Worm (Caenorhabditis elegans): ENCODE results near the gene prmt-4.

prmt-4 gene

ce11 chrIV:603543-603942 lies at the start of gene prmt-4:
prmt-4 (minus strand) TSS chrIV:603643.
- TF ChIP-seq tbx-11 (GFP tag; IDR thresholded peaks at IDR 0.05) (no peak), aly-1 (tag; optimal IDR thresholded peaks at IDR 0.05) (no peak), B0310.2 (tag; optimal IDR thresholded peaks at IDR 0.05) (no peak), hmbx-1 (tag; optimal IDR thresholded peaks at IDR 0.05) (no peak)

- TF ChIP-seq pes-1 (GFP tag; IDR thresholded peaks at IDR 0.05) (no peak), ama-1 (optimal IDR thresholded peaks at IDR 0.05) (no peak), aly-1 (tag; optimal IDR thresholded peaks at IDR 0.05) (no peak), scrt-1 (GFP tag; IDR thresholded peaks at IDR 0.05) (no peak), flt-1 (GFP tag; IDR thresholded peaks at IDR 0.05) (no peak), B0310.2 (tag; optimal IDR thresholded peaks at IDR 0.05) (no peak), sea-1 (GFP tag; conservative IDR thresholded peaks at IDR 0.05) (no peak)
Observed at ce11 chrIV:649365-649764, 45.9 kb upstream of the prmt-4 start, which contains the start of gene K11H12.9. K11H12.9 (plus strand) TSS chrIV:649665.

ce11 chrIV:648362-648761 lies 44.9 kb upstream of the prmt-4 start:
- TF ChIP-seq ama-1 (optimal IDR thresholded peaks at IDR 0.05): no peak
- TF ChIP-seq ceh-13 (GFP tag; optimal IDR thresholded peaks at IDR 0.05): no peak
- no peak for TF ChIP-seq hmg-4 (GFP tag; optimal IDR thresholded peaks at IDR 0.05)
- TF ChIP-seq aly-1 (tag; optimal IDR thresholded peaks at IDR 0.05): no peak
- TF ChIP-seq B0310.2 (tag; optimal IDR thresholded peaks at IDR 0.05): no peak
- no peak for TF ChIP-seq sea-1 (GFP tag; conservative IDR thresholded peaks at IDR 0.05)
- TF ChIP-seq tbx-37 (GFP tag; conservative IDR thresholded peaks at IDR 0.05): no peak
- TF ChIP-seq pes-1 (GFP tag; IDR thresholded peaks at IDR 0.05): no peak
- TF ChIP-seq tbx-11 (GFP tag; IDR thresholded peaks at IDR 0.05): no peak
- TF ChIP-seq scrt-1 (GFP tag; IDR thresholded peaks at IDR 0.05): no peak
- TF ChIP-seq tra-4 (tag; optimal IDR thresholded peaks at IDR 0.05): no peak
- no peak for TF ChIP-seq ets-7 (tag; optimal IDR thresholded peaks at IDR 0.05)

- no peak for TF ChIP-seq ceh-36 (tag; optimal IDR thresholded peaks at IDR 0.05)
- no peak for TF ChIP-seq B0310.2 (tag; optimal IDR thresholded peaks at IDR 0.05)
- no peak for TF ChIP-seq ceh-13 (GFP tag; optimal IDR thresholded peaks at IDR 0.05)
- TF ChIP-seq pes-1 (GFP tag; IDR thresholded peaks at IDR 0.05): no peak
- no peak for TF ChIP-seq hmg-4 (GFP tag; optimal IDR thresholded peaks at IDR 0.05)
- no peak for TF ChIP-seq aly-1 (tag; optimal IDR thresholded peaks at IDR 0.05)
- no peak for TF ChIP-seq scrt-1 (GFP tag; IDR thresholded peaks at IDR 0.05)
- TF ChIP-seq ets-7 (tag; optimal IDR thresholded peaks at IDR 0.05): no peak
- TF ChIP-seq flt-1 (GFP tag; IDR thresholded peaks at IDR 0.05): no peak
- no peak for TF ChIP-seq tra-4 (tag; optimal IDR thresholded peaks at IDR 0.05)
- TF ChIP-seq F13C5.2 (tag; optimal IDR thresholded peaks at IDR 0.05): no peak
- TF ChIP-seq hmbx-1 (tag; optimal IDR thresholded peaks at IDR 0.05): no peak
- no peak for TF ChIP-seq tbx-11 (GFP tag; IDR thresholded peaks at IDR 0.05)
Observed at ce11 chrIV:643481-643880, 40.0 kb upstream of the prmt-4 start.

- TF ChIP-seq tra-4 (tag; optimal IDR thresholded peaks at IDR 0.05): no peak
- TF ChIP-seq hmbx-1 (tag; optimal IDR thresholded peaks at IDR 0.05): no peak
- TF ChIP-seq hmg-4 (GFP tag; optimal IDR thresholded peaks at IDR 0.05): no peak
- no peak for TF ChIP-seq aly-1 (tag; optimal IDR thresholded peaks at IDR 0.05)
- no peak for TF ChIP-seq pes-1 (GFP tag; IDR thresholded peaks at IDR 0.05)
Observed at ce11 chrIV:639167-639566, 35.7 kb upstream of the prmt-4 start.

ce11 chrIV:633565-633964 lies 30.1 kb upstream of the prmt-4 start:
- TF ChIP-seq ama-1 (optimal IDR thresholded peaks at IDR 0.05): no peak
- TF ChIP-seq ceh-13 (GFP tag; optimal IDR thresholded peaks at IDR 0.05): no peak
- no peak for TF ChIP-seq B0310.2 (tag; optimal IDR thresholded peaks at IDR 0.05)

ce11 chrIV:631869-632268 lies 28.4 kb upstream of the prmt-4 start:
- TF ChIP-seq F13C5.2 (tag; optimal IDR thresholded peaks at IDR 0.05): no peak
- no peak for TF ChIP-seq hmbx-1 (tag; optimal IDR thresholded peaks at IDR 0.05)
- no peak for TF ChIP-seq flt-1 (GFP tag; IDR thresholded peaks at IDR 0.05)
- no peak for TF ChIP-seq ama-1 (optimal IDR thresholded peaks at IDR 0.05)
- TF ChIP-seq pes-1 (GFP tag; IDR thresholded peaks at IDR 0.05): no peak
- no peak for TF ChIP-seq ets-7 (tag; optimal IDR thresholded peaks at IDR 0.05)
- TF ChIP-seq hmg-4 (GFP tag; optimal IDR thresholded peaks at IDR 0.05): no peak
- no peak for TF ChIP-seq sea-1 (GFP tag; conservative IDR thresholded peaks at IDR 0.05)
- TF ChIP-seq tbx-37 (GFP tag; conservative IDR thresholded peaks at IDR 0.05): no peak
- no peak for TF ChIP-seq B0310.2 (tag; optimal IDR thresholded peaks at IDR 0.05)
- no peak for TF ChIP-seq ceh-36 (tag; optimal IDR thresholded peaks at IDR 0.05)
- no peak for TF ChIP-seq ceh-13 (GFP tag; optimal IDR thresholded peaks at IDR 0.05)

ce11 chrIV:630598-630997 lies 27.2 kb upstream of the prmt-4 start:
- TF ChIP-seq pes-1 (GFP tag; IDR thresholded peaks at IDR 0.05) (no peak), ama-1 (optimal IDR thresholded peaks at IDR 0.05) (no peak), B0310.2 (tag; optimal IDR thresholded peaks at IDR 0.05) (no peak), hnd-1 (tag; optimal IDR thresholded peaks at IDR 0.05) (no peak), ceh-13 (GFP tag; optimal IDR thresholded peaks at IDR 0.05) (no peak), aly-1 (tag; optimal IDR thresholded peaks at IDR 0.05) (no peak), hmg-4 (GFP tag; optimal IDR thresholded peaks at IDR 0.05) (no peak), ets-7 (tag; optimal IDR thresholded peaks at IDR 0.05) (no peak), scrt-1 (GFP tag; IDR thresholded peaks at IDR 0.05) (no peak), ceh-36 (tag; optimal IDR thresholded peaks at IDR 0.05) (no peak), tbx-37 (GFP tag; conservative IDR thresholded peaks at IDR 0.05) (no peak), sea-1 (GFP tag; conservative IDR thresholded peaks at IDR 0.05) (no peak), flt-1 (GFP tag; IDR thresholded peaks at IDR 0.05) (no peak)

- TF ChIP-seq tra-4 (tag; optimal IDR thresholded peaks at IDR 0.05) (no peak), hnd-1 (tag; optimal IDR thresholded peaks at IDR 0.05) (no peak), pes-1 (GFP tag; IDR thresholded peaks at IDR 0.05) (no peak), hmbx-1 (tag; optimal IDR thresholded peaks at IDR 0.05) (no peak), tbx-11 (GFP tag; IDR thresholded peaks at IDR 0.05) (no peak), flt-1 (GFP tag; IDR thresholded peaks at IDR 0.05) (no peak), ets-7 (tag; optimal IDR thresholded peaks at IDR 0.05) (no peak), sea-1 (GFP tag; conservative IDR thresholded peaks at IDR 0.05) (no peak), scrt-1 (GFP tag; IDR thresholded peaks at IDR 0.05) (no peak), tbx-37 (GFP tag; conservative IDR thresholded peaks at IDR 0.05) (no peak), F13C5.2 (tag; optimal IDR thresholded peaks at IDR 0.05) (no peak), hmg-4 (GFP tag; optimal IDR thresholded peaks at IDR 0.05) (no peak), aly-1 (tag; optimal IDR thresholded peaks at IDR 0.05) (no peak), ama-1 (optimal IDR thresholded peaks at IDR 0.05) (no peak), B0310.2 (tag; optimal IDR thresholded peaks at IDR 0.05) (no peak), ceh-13 (GFP tag; optimal IDR thresholded peaks at IDR 0.05) (no peak), ceh-36 (tag; optimal IDR thresholded peaks at IDR 0.05) (no peak)
Observed at ce11 chrIV:627237-627636, 23.8 kb upstream of the prmt-4 start, which contains the start of gene nhr-76. nhr-76 (plus strand) TSS chrIV:627537.

Data from whole organism, early embryonic.